Worm (Caenorhabditis elegans) whole organism, L3 larva: ENCODE data around the gene mrps-31.

Source experiments
- ZK546.5 ChIP-seq: sonication (generic microtip); optimal IDR thresholded peaks from 2 replicates; lab custom pipeline; 2017; ENCODE audit warnings: missing biosample characterization, missing genetic modification characterization
- aly-2 ChIP-seq: fragments of 150-350 bp; optimal IDR thresholded peaks from 2 replicates; lab custom pipeline; 2014; ENCODE audit warnings: missing biosample characterization, missing genetic modification characterization
- ama-1 ChIP-seq: fragments of 150-350 bp; optimal IDR thresholded peaks from 2 replicates; lab custom pipeline; 2018
- ceh-28 ChIP-seq: fragments of 150-350 bp; optimal IDR thresholded peaks from 2 replicates; lab custom pipeline; 2014; ENCODE audit warnings: missing biosample characterization, missing genetic modification reagents, missing genetic modification characterization
- fkh-10 ChIP-seq: sonication (generic microtip); optimal IDR thresholded peaks from 2 replicates; lab custom pipeline; 2017; ENCODE audit warnings: missing biosample characterization, missing genetic modification reagents, missing genetic modification characterization
- fos-1 ChIP-seq: fragments of 150-350 bp; optimal IDR thresholded peaks from 2 replicates; lab custom pipeline; 2014; ENCODE audit warnings: missing biosample characterization, missing genetic modification characterization
- mdl-1 ChIP-seq: fragments of 150-350 bp; optimal IDR thresholded peaks from 2 replicates; lab custom pipeline; 2014; ENCODE audit warnings: missing biosample characterization, missing genetic modification characterization
- nhr-11 ChIP-seq: fragments of 150-350 bp; optimal IDR thresholded peaks from 2 replicates; lab custom pipeline; 2014; ENCODE audit warnings: missing biosample characterization, missing genetic modification characterization
- nhr-23 ChIP-seq: fragments of 150-350 bp; optimal IDR thresholded peaks from 2 replicates; lab custom pipeline; 2014; ENCODE audit warnings: missing biosample characterization, missing genetic modification reagents, missing genetic modification characterization
- pqm-1 ChIP-seq: fragments of 150-350 bp; optimal IDR thresholded peaks from 2 replicates; lab custom pipeline; 2017; ENCODE audit warnings: missing biosample characterization, missing genetic modification characterization, inconsistent platforms
- skn-1 ChIP-seq: fragments of 150-350 bp; optimal IDR thresholded peaks from 2 replicates; lab custom pipeline; 2014; ENCODE audit warnings: missing biosample characterization, missing genetic modification characterization
- tbx-2 ChIP-seq: sonication (generic microtip); optimal IDR thresholded peaks from 2 replicates; lab custom pipeline; 2016; ENCODE audit warnings: mild to moderate bottlenecking, missing genetic modification characterization, missing compliant biosample characterization
- unc-39 ChIP-seq: sonication (generic microtip); optimal IDR thresholded peaks from 4 replicates; lab custom pipeline; 2017; ENCODE audit warnings: missing biosample characterization, missing genetic modification characterization
- ztf-11 ChIP-seq: fragments of 150-350 bp; optimal IDR thresholded peaks from 2 replicates; lab custom pipeline; 2014; ENCODE audit warnings: missing biosample characterization, missing genetic modification characterization

DNA sequence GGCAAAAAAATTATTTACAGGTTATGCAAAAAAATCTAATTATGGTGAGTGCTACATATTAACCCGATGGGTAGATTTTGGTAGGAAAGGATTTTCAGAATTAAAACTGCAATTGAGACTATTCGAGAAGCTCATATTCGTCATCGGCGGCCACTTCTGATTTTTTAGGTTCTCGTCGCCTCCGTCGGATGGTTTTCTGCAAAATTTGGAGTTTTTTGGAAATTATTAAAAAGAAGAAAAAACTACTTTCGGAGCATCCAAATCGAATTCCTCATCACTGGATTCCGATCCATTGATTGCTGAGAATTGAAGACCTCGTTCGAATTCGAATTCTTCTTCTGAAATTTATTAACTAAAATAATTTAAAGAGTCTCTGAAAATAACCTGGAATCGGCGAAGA lies 22.8 kb upstream of the mrps-31 start:
- no peak for TF ChIP-seq fos-1 (tag; lab: Kevin White, UChicago)
- no peak for TF ChIP-seq fkh-10 (GFP tag; lab: Kevin White, UChicago)
- TF ChIP-seq nhr-11 (tag; lab: Kevin White, UChicago), result no peak
- no peak for TF ChIP-seq pqm-1 (tag; lab: Kevin White, UChicago)
- TF ChIP-seq unc-39 (tag; lab: Kevin White, UChicago), result no peak
- no peak for TF ChIP-seq skn-1
- TF ChIP-seq ZK546.5 (tag; lab: Kevin White, UChicago), result no peak
- TF ChIP-seq aly-2 (tag; lab: Kevin White, UChicago), result no peak
- TF ChIP-seq nhr-23, result no peak
- TF ChIP-seq ztf-11 (tag; lab: Kevin White, UChicago), result no peak
- no peak for TF ChIP-seq mdl-1 (tag; lab: Kevin White, UChicago)
- no peak for TF ChIP-seq ceh-28
- TF ChIP-seq ama-1, result peak; percentile 60
- TF ChIP-seq tbx-2 (tag; lab: Kevin White, UChicago), result no peak
